Worm (Caenorhabditis elegans): ENCODE measurements around the gene ttr-25.
A peak's percentile ranks its signal among the peaks of the same experiment; 100 is the strongest.

The ttr-25 gene

DNA sequence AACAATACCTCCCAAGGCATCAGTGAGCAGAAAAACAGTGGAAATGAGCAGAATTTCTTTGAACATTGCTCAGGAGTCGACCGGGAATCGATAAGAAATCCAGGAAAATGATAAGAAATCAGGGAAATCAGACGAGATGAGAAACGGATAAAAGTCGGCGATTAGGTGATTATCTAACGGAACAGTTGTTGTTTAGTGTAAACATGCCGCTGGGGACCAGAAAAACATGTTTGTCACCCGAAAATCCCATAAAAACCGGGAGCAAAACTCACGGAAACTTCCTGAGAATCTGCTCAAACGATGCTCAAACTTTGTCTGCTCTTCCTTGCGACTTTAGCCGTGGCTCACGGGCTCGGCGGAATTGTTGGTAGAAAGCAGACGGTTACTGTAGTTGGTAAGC lies at the start of gene ttr-25, which contains the start of gene ttr-24:
ttr-25 (plus strand) TSS at position 227 of the 400 bp plus-strand sequence.
ttr-24 (minus strand) TSS at position 156 of the 400 bp plus-strand sequence.
- TF ChIP-seq daf-16 (GFP tag; optimal IDR thresholded peaks at IDR 0.05) (peak in 1 of 2 experiments; percentile 77), daf-16 (tag; optimal IDR thresholded peaks at IDR 0.05) (no peak), nhr-11 (tag; optimal IDR thresholded peaks at IDR 0.05) (no peak)

- TF ChIP-seq aha-1 (tag) (peak; percentile 71), set-16 (GFP tag; IDR thresholded peaks at IDR 0.05) (peak; percentile 56; the same call in 1 of the 2 replicates), Y5F2A.4 (GFP tag; optimal IDR thresholded peaks at IDR 0.05) (no peak)
Observed at ce11 chrV:18506772-18507171, 49.7 kb upstream of the ttr-25 start.

ce11 chrV:18508564-18508963 lies 48.0 kb upstream of the ttr-25 start, which contains the start of gene Y51A2D.1:
Gene Y51A2D.1 (plus strand): TSS chrV:18508864.
- no peak for TF ChIP-seq lin-39 (tag; optimal IDR thresholded peaks at IDR 0.05)
- no peak for TF ChIP-seq nhr-237 (tag; optimal IDR thresholded peaks at IDR 0.05)
- no peak for TF ChIP-seq php-3 (GFP tag; IDR thresholded peaks at IDR 0.05)
- no peak for TF ChIP-seq nhr-6 (tag; optimal IDR thresholded peaks at IDR 0.05)
- no peak for TF ChIP-seq zag-1 (tag; optimal IDR thresholded peaks at IDR 0.05)
- TF ChIP-seq D1046.2 (GFP tag; IDR thresholded peaks at IDR 0.05): no peak
- TF ChIP-seq F26F4.8 (GFP tag; conservative IDR thresholded peaks at IDR 0.05): no peak
- TF ChIP-seq sdz-12 (GFP tag; optimal IDR thresholded peaks at IDR 0.05): no peak
- no peak for TF ChIP-seq cey-2 (tag; optimal IDR thresholded peaks at IDR 0.05; ENCODE audit: borderline replicate concordance, insufficient read depth)
- TF ChIP-seq madf-9 (GFP tag; conservative IDR thresholded peaks at IDR 0.05): no peak
- TF ChIP-seq nhr-111 (GFP tag; optimal IDR thresholded peaks at IDR 0.05): no peak
- no peak for TF ChIP-seq pqm-1 (tag; optimal IDR thresholded peaks at IDR 0.05)

- TF ChIP-seq nhr-76 (tag; optimal IDR thresholded peaks at IDR 0.05) (no peak), dpl-1 (GFP tag; optimal IDR thresholded peaks at IDR 0.05) (no peak)
Observed at ce11 chrV:18511847-18512246, 44.7 kb upstream of the ttr-25 start.

- TF ChIP-seq ceh-44 (GFP tag; IDR thresholded peaks at IDR 0.05): no peak
- TF ChIP-seq zfp-3 (GFP tag; conservative IDR thresholded peaks at IDR 0.05): no peak
- TF ChIP-seq ztf-7 (tag; optimal IDR thresholded peaks at IDR 0.05): no peak
- no peak for TF ChIP-seq duxl-1 (tag; optimal IDR thresholded peaks at IDR 0.05; ENCODE audit: poor library complexity)
- TF ChIP-seq lin-13 (GFP tag; optimal IDR thresholded peaks at IDR 0.05): no peak
- peak; percentile 76 for TF ChIP-seq pqm-1 (tag; optimal IDR thresholded peaks at IDR 0.05)
- TF ChIP-seq ceh-20 (GFP tag; IDR thresholded peaks at IDR 0.05): no peak
- no peak for TF ChIP-seq nhr-6 (tag; optimal IDR thresholded peaks at IDR 0.05)
- TF ChIP-seq nhr-48 (tag; optimal IDR thresholded peaks at IDR 0.05): no peak
- TF ChIP-seq hlh-30 (tag; optimal IDR thresholded peaks at IDR 0.05; ENCODE audit: insufficient read depth): no peak
- TF ChIP-seq aly-2 (tag; optimal IDR thresholded peaks at IDR 0.05): no peak
- no peak for TF ChIP-seq unc-130 (GFP tag; optimal IDR thresholded peaks at IDR 0.05)
- TF ChIP-seq tra-1 (GFP tag; IDR thresholded peaks at IDR 0.05): no peak
- TF ChIP-seq aha-1 (tag): no peak
- TF ChIP-seq ZK546.5 (tag; optimal IDR thresholded peaks at IDR 0.05): no peak
- TF ChIP-seq ceh-32 (tag; optimal IDR thresholded peaks at IDR 0.05; ENCODE audit: poor library complexity): no peak
- no peak for TF ChIP-seq set-16 (GFP tag; IDR thresholded peaks at IDR 0.05)
- TF ChIP-seq gei-8 (GFP tag; optimal IDR thresholded peaks at IDR 0.05): no peak
- no peak for TF ChIP-seq unc-39 (tag; optimal IDR thresholded peaks at IDR 0.05)
- TF ChIP-seq dve-1 (tag; optimal IDR thresholded peaks at IDR 0.05; ENCODE audit: insufficient read depth): peak; percentile 62
- no peak for TF ChIP-seq unc-62 (GFP tag; optimal IDR thresholded peaks at IDR 0.05 in 1 of 2)
- TF ChIP-seq unc-62 (tag; optimal IDR thresholded peaks at IDR 0.05): no peak
- TF ChIP-seq mxl-2 (GFP tag; conservative IDR thresholded peaks at IDR 0.05): no peak
- TF ChIP-seq php-3 (GFP tag; IDR thresholded peaks at IDR 0.05): peak; percentile 86
- peak; percentile 68 for TF ChIP-seq hlh-11 (tag; optimal IDR thresholded peaks at IDR 0.05)
- TF ChIP-seq nhr-28 (tag; optimal IDR thresholded peaks at IDR 0.05): peak; percentile 52
- TF ChIP-seq Y48G9A.11 (GFP tag; IDR thresholded peaks at IDR 0.05): no peak
- TF ChIP-seq hmg-1.1 (GFP tag; IDR thresholded peaks at IDR 0.05): no peak
- no peak for TF ChIP-seq ctbp-1 (GFP tag; IDR thresholded peaks at IDR 0.05)
- TF ChIP-seq mdt-29 (GFP tag; IDR thresholded peaks at IDR 0.05): no peak
Observed at ce11 chrV:18516496-18516895, 40.0 kb upstream of the ttr-25 start, which contains the start of gene hmit-1.1. Gene hmit-1.1 (plus strand): TSS chrV:18516789.

Measured in whole organism, L4 larva.